Worm (Caenorhabditis elegans): ENCODE results near the gene npr-34.

DNA sequence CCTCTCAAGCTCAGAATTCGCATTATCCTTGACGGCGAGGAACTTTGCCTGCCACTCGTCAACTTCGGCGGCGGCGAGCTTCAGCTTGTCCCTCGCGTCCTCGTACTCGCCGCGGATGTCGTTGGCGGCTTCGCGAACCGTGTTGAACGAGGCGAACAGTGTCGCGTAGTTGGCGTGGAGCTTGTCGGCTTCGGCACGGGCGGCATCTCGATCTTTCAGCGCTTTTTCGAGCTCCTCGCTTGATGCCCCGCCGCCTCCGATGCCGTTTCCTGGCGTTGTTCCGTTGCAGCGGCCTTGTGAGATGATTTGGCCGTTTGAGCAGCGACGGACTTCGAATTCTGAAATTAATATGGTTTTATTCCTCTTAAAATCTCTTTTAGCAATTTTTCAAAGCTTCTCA lies 14.2 kb upstream of the npr-34 start:
- TF ChIP-seq ceh-82 (tag; optimal IDR thresholded peaks at IDR 0.05) (no peak), nhr-23 (tag; optimal IDR thresholded peaks at IDR 0.05) (no peak), unc-62 (GFP tag; optimal IDR thresholded peaks at IDR 0.05) (no peak), zag-1 (tag; optimal IDR thresholded peaks at IDR 0.05) (no peak), fkh-10 (GFP tag; optimal IDR thresholded peaks at IDR 0.05) (no peak), skn-1 (tag; optimal IDR thresholded peaks at IDR 0.05) (no peak), nhr-76 (tag; optimal IDR thresholded peaks at IDR 0.05) (no peak), elt-2 (tag; optimal IDR thresholded peaks at IDR 0.05) (no peak), nhr-25 (tag; optimal IDR thresholded peaks at IDR 0.05) (no peak), nhr-28 (tag; optimal IDR thresholded peaks at IDR 0.05) (no peak), jun-1 (tag; optimal IDR thresholded peaks at IDR 0.05) (no peak), nhr-237 (tag; optimal IDR thresholded peaks at IDR 0.05) (no peak)

All from whole organism, L3 larva.